Fruit fly (Drosophila melanogaster): ENCODE results near the gene sls.

Gene sls

DNA sequence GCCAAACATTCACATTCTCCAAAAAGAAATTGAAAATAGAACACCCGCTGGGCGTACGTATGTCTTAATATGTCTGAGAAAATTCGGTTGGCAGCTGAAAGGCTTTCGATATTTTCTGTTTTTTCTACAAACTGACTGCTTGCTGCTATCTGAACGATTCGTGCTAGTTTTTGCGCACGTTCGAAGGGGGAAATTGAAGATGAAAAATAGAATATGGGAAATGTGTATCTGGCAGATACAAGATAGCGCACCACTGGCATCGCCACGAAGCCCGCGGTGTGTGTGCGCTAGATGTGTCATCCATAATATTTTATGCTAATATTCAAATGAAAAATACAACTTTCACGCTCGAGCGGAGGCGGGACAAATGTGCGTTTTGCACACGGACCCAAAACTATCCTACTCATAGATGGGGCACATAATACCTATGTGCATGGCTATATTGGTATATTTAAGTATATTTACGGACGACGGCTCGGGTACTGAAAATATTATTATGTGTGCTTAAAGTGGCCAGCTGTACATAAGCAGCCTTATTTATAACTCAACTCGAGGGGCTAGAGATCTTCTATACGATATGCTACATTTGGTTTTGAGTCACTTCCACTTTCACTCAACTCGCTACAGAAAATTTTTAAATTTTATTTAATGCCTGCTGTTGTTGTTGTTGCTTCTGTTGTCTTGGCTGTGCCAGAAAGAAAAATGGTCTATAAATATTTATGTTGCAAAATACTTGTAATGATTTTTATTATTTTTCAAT, 25.5 kb downstream of the sls start:
- TF ChIP-seq ap (GFP tag; IDR thresholded peaks at IDR 0.05) (no peak), HLH4C (GFP tag; IDR thresholded peaks at IDR 0.05; ENCODE audit: partially characterized antibody) (0 out of 3 replicates have a peak, but pooled peaks have one; percentile 28), ewg (GFP tag; optimal IDR thresholded peaks at IDR 0.05) (no peak), CG11085 (GFP tag; IDR thresholded peaks at IDR 0.05) (no peak), CG32767 (GFP tag; IDR thresholded peaks at IDR 0.05) (peak; percentile 56; the same call in 1 of the 2 replicates), D (optimal IDR thresholded peaks at IDR 0.05) (no peak), D (GFP tag; optimal IDR thresholded peaks at IDR 0.05) (no peak), NFAT (GFP tag; IDR thresholded peaks at IDR 0.05) (0 out of 2 replicates have a peak, but pooled peaks have one; percentile 18), NC2α (GFP tag; optimal IDR thresholded peaks at IDR 0.05) (no peak), CG10543 (GFP tag; optimal IDR thresholded peaks at IDR 0.05) (peak; percentile 95), CG4328 (GFP tag; optimal IDR thresholded peaks at IDR 0.05) (peak; percentile 45), chm (GFP tag; IDR thresholded peaks at IDR 0.05) (0 out of 2 replicates have a peak, but pooled peaks have one; percentile 35), so (GFP tag; IDR thresholded peaks at IDR 0.05) (peak; percentile 54; the same call in 2 of the 3 replicates), CG12769 (tag; optimal IDR thresholded peaks at IDR 0.05) (peak; percentile 92), exex (tag; optimal IDR thresholded peaks at IDR 0.05) (no peak), tap (tag; optimal IDR thresholded peaks at IDR 0.05) (no peak), emc (GFP tag; optimal IDR thresholded peaks at IDR 0.05) (no peak), Bdp1 (GFP tag; optimal IDR thresholded peaks at IDR 0.05) (no peak), toy (GFP tag; IDR thresholded peaks at IDR 0.05) (no peak), chinmo (GFP tag; IDR thresholded peaks at IDR 0.05; ENCODE audit: partially characterized antibody) (peak; percentile 45; the same call in 1 of the 4 replicates), grn (GFP tag; optimal IDR thresholded peaks at IDR 0.05) (no peak), CG17912 (GFP tag; optimal IDR thresholded peaks at IDR 0.05) (no peak), Bgb (GFP tag; IDR thresholded peaks at IDR 0.05; ENCODE audit: partially characterized antibody) (0 out of 2 replicates have a peak, but pooled peaks have one; percentile 7), dpn (GFP tag; optimal IDR thresholded peaks at IDR 0.05) (no peak), MTF-1 (GFP tag; optimal IDR thresholded peaks at IDR 0.05; ENCODE audit: borderline replicate concordance) (peak; percentile 100), CG2199 (GFP tag; IDR thresholded peaks at IDR 0.05) (0 out of 3 replicates have a peak, but pooled peaks have one; percentile 47), sr (GFP tag; IDR thresholded peaks at IDR 0.05) (peak; percentile 78; the same call in 2 of the 3 replicates), CG34224 (GFP tag; IDR thresholded peaks at IDR 0.05; ENCODE audit: partially characterized antibody) (0 out of 3 replicates have a peak, but pooled peaks have one; percentile 22), salm (tag; optimal IDR thresholded peaks at IDR 0.05) (no peak), Hsf (GFP tag; optimal IDR thresholded peaks at IDR 0.05) (no peak), sd (tag; optimal IDR thresholded peaks at IDR 0.05) (peak; percentile 59), p53 (GFP tag; optimal IDR thresholded peaks at IDR 0.05) (no peak), z (GFP tag; IDR thresholded peaks at IDR 0.05) (peak; percentile 90), CG15514 (GFP tag; optimal IDR thresholded peaks at IDR 0.05) (no peak), CG17359 (tag; optimal IDR thresholded peaks at IDR 0.05) (no peak), slbo (GFP tag; IDR thresholded peaks at IDR 0.05) (no peak), ara (GFP tag; IDR thresholded peaks at IDR 0.05) (no peak), disco-r (GFP tag; optimal IDR thresholded peaks at IDR 0.05) (no peak)

DNA sequence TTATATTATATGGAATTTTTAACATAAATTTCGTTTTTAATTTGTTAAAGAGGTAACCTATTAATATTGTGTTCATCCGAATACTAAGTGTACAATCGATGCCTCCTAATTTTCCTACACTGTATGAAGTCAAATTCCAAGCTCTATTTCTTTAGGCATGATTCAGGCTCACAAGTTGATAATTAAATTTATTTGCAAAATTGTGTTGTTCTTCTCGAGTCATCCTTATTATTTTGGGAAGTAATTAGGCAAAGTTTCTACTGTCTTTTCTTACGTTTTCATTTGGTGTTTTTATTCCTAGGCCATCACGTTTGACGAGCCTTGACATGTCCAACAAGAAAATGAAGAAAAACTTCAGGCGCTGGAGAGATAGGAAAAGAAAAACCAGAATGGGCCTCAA, 77.3 kb downstream of the sls start, which contains the start of gene CG42355:
CG42355 (minus strand) TSS at position 101 of the 400 bp plus-strand sequence.
- TF ChIP-seq crp (GFP tag; optimal IDR thresholded peaks at IDR 0.05) (no peak), Mrtf (GFP tag; IDR thresholded peaks at IDR 0.05) (no peak), CG16863 (GFP tag; optimal IDR thresholded peaks at IDR 0.05) (no peak), nerfin-2 (GFP tag; IDR thresholded peaks at IDR 0.05; ENCODE audit: partially characterized antibody) (no peak), repo (GFP tag; optimal IDR thresholded peaks at IDR 0.05) (no peak), CG7839 (tag; optimal IDR thresholded peaks at IDR 0.05) (no peak), Hmr (GFP tag; optimal IDR thresholded peaks at IDR 0.05) (no peak), CG12155 (GFP tag; optimal IDR thresholded peaks at IDR 0.05) (no peak), CG1647 (GFP tag; optimal IDR thresholded peaks at IDR 0.05) (no peak), CG10462 (GFP tag; optimal IDR thresholded peaks at IDR 0.05) (no peak), CG6854 (GFP tag; optimal IDR thresholded peaks at IDR 0.05) (no peak), lilli (GFP tag; optimal IDR thresholded peaks at IDR 0.05) (no peak), inv (GFP tag; IDR thresholded peaks at IDR 0.05; ENCODE audit: partially characterized antibody) (no peak)
